Fruit fly (Drosophila melanogaster): ENCODE measurements around the gene prd.

DNA sequence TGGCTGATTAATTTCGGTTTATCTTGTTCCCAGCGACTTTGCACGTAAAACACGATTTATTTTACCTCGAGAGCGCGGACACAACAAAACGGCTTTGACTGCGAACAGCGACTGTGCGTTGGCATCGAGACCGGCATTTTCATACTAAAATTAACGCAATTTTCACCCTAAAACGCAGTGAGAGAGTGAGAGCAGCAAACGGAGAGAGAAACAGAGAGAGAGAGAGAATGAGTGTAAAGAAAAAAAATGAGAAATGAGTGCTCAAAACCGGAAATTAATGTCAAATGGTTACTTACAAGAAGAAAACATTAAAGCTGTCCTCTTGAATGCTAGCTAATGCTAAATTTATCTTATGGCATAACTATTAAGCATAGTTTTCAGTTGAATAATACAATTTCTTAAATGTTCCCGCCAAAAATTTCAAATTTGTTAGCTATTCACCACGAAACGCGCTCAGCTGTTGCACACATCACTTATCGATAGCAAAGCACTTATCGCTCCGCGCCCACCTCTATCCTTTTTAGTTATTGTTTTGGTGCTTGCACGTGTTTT is 29.7 kb downstream of the prd start, which contains the start of the genes JhI-21, RpL7-like and CG34164:
- TF ChIP-seq usp (GFP tag; optimal IDR thresholded peaks at IDR 0.05) (no peak), dl (GFP tag; optimal IDR thresholded peaks at IDR 0.05; ENCODE audit: insufficient read depth in 1 of 2, partially characterized antibody in 2 of 2) (peak; percentile 75 to 89), Dif (GFP tag; optimal IDR thresholded peaks at IDR 0.05; ENCODE audit: partially characterized antibody) (peak; percentile 96), psq (GFP tag; optimal IDR thresholded peaks at IDR 0.05) (no peak), sage (GFP tag; optimal IDR thresholded peaks at IDR 0.05) (no peak), sv (GFP tag; optimal IDR thresholded peaks at IDR 0.05) (no peak)
